Fruit fly (Drosophila melanogaster) whole organism, embryonic: Measurements from ENCODE around the gene anchor.

Experiments used
- Antp ChIP-seq: fragments of 200-800 bp; sonication (Bioruptor generic); optimal IDR thresholded peaks from 3 replicates; lab custom pipeline; 2016; ENCODE audit warnings: missing biosample characterization, missing genetic modification characterization
- CG10147 ChIP-seq: fragments of 200-800 bp; sonication (Bioruptor generic); optimal IDR thresholded peaks from 2 replicates; lab custom pipeline; 2019; ENCODE audit warnings: missing biosample characterization, mild to moderate bottlenecking, missing genetic modification characterization, moderate library complexity
- CG11504 ChIP-seq: fragments of 200-800 bp; sonication (Bioruptor generic); optimal IDR thresholded peaks from 3 replicates; lab custom pipeline; 2019; ENCODE audit warnings: missing biosample characterization, mild to moderate bottlenecking, missing genetic modification characterization, moderate library complexity
- CG12236 ChIP-seq: fragments of 200-800 bp; sonication (Bioruptor generic); optimal IDR thresholded peaks from 2 replicates; lab custom pipeline; 2016; ENCODE audit warnings: missing biosample characterization, missing genetic modification characterization
- CG14441 ChIP-seq: fragments of 200-800 bp; sonication (Bioruptor generic); IDR thresholded peaks from 2 replicates; pipeline ENCODE4 v1.3.6; 2022; ENCODE audit warnings: missing biosample characterization, missing genetic modification characterization
- CG16813 ChIP-seq: fragments of 200-800 bp; sonication (Bioruptor generic); IDR thresholded peaks from 3 replicates; pipeline ENCODE4 v1.3.6; 2022; ENCODE audit warnings: missing biosample characterization, missing genetic modification characterization; ENCODE audit not compliant: partially characterized antibody
- CG16863 ChIP-seq: fragments of 200-800 bp; sonication (Bioruptor generic); optimal IDR thresholded peaks from 3 replicates; lab custom pipeline; 2016; ENCODE audit warnings: missing biosample characterization, missing genetic modification characterization
- CG18619 ChIP-seq: fragments of 200-800 bp; sonication (Bioruptor generic); optimal IDR thresholded peaks from 3 replicates; lab custom pipeline; 2017; ENCODE audit warnings: missing biosample characterization, mild to moderate bottlenecking, missing genetic modification characterization
- CG18764 ChIP-seq: fragments of 200-800 bp; sonication (Bioruptor generic); optimal IDR thresholded peaks from 3 replicates; lab custom pipeline; 2016; ENCODE audit warnings: missing biosample characterization, missing genetic modification characterization
- CG31441 ChIP-seq: fragments of 200-800 bp; sonication (Bioruptor generic); IDR thresholded peaks from 2 replicates; pipeline ENCODE4 v1.3.6; 2022; ENCODE audit warnings: missing biosample characterization, missing genetic modification characterization
- CG3163 ChIP-seq: fragments of 200-800 bp; sonication (Bioruptor generic); optimal IDR thresholded peaks from 3 replicates; lab custom pipeline; 2016; ENCODE audit warnings: missing biosample characterization, missing genetic modification characterization
- CG32772 ChIP-seq: fragments of 200-800 bp; sonication (Bioruptor generic); IDR thresholded peaks from 2 replicates; pipeline ENCODE4 v1.3.6; 2022; ENCODE audit warnings: missing biosample characterization, missing genetic modification characterization
- CG3847 ChIP-seq: fragments of 200-800 bp; sonication (Bioruptor generic); IDR thresholded peaks from 2 replicates; pipeline ENCODE4 v1.3.6; 2022; ENCODE audit warnings: missing biosample characterization, missing genetic modification characterization
- CG6813 ChIP-seq: fragments of 200-800 bp; sonication (Bioruptor generic); optimal IDR thresholded peaks from 2 replicates; lab custom pipeline; 2017; ENCODE audit warnings: missing biosample characterization, missing genetic modification characterization, mild to moderate bottlenecking, moderate library complexity, missing genetic modification reagents
- CG7786 ChIP-seq: fragments of 200-800 bp; sonication (Bioruptor generic); optimal IDR thresholded peaks from 2 replicates; lab custom pipeline; 2016; ENCODE audit warnings: missing biosample characterization, missing genetic modification characterization
- CG7963 ChIP-seq: fragments of 200-800 bp; sonication (Bioruptor generic); IDR thresholded peaks from 3 replicates; pipeline ENCODE4 v1.3.6; 2022; ENCODE audit warnings: missing biosample characterization, missing genetic modification characterization; ENCODE audit not compliant: partially characterized antibody
- CG8388 ChIP-seq: fragments of 200-800 bp; sonication (Bioruptor generic); optimal IDR thresholded peaks from 2 replicates; lab custom pipeline; 2019; ENCODE audit warnings: missing biosample characterization, mild to moderate bottlenecking, missing genetic modification characterization, moderate library complexity
- CG9437 ChIP-seq: fragments of 200-800 bp; sonication (Bioruptor generic); optimal IDR thresholded peaks from 2 replicates; lab custom pipeline; 2018; ENCODE audit warnings: missing biosample characterization, mild to moderate bottlenecking, missing genetic modification characterization
- CG9797 ChIP-seq: fragments of 200-800 bp; sonication (Bioruptor generic); optimal IDR thresholded peaks from 3 replicates; lab custom pipeline; 2018; ENCODE audit warnings: missing biosample characterization, mild to moderate bottlenecking, missing genetic modification characterization
- Doc2 ChIP-seq: fragments of 200-800 bp; sonication (Bioruptor generic); IDR thresholded peaks from 2 replicates; pipeline ENCODE4 v1.3.6; 2022; ENCODE audit warnings: missing biosample characterization, missing genetic modification characterization
- Fer1 ChIP-seq: fragments of 200-800 bp; sonication (Bioruptor generic); optimal IDR thresholded peaks from 2 replicates; lab custom pipeline; 2017; ENCODE audit warnings: missing biosample characterization, mild to moderate bottlenecking, missing genetic modification characterization
- Fer2 ChIP-seq: fragments of 200-800 bp; sonication (Bioruptor generic); optimal IDR thresholded peaks from 2 replicates; lab custom pipeline; 2018; ENCODE audit warnings: missing biosample characterization, mild to moderate bottlenecking, missing genetic modification characterization, moderate library complexity
- H2.0 ChIP-seq: fragments of 200-800 bp; sonication (Bioruptor generic); IDR thresholded peaks from 2 replicates; pipeline ENCODE4 v1.3.6; 2022; ENCODE audit warnings: missing biosample characterization, missing genetic modification characterization
- Mes4 ChIP-seq: fragments of 200-800 bp; sonication (Bioruptor generic); optimal IDR thresholded peaks from 2 replicates; lab custom pipeline; 2016; ENCODE audit warnings: missing biosample characterization, missing genetic modification characterization
- Opbp ChIP-seq: fragments of 200-800 bp; sonication (Bioruptor generic); IDR thresholded peaks from 3 replicates; pipeline ENCODE4 v1.3.6; 2022; ENCODE audit warnings: missing biosample characterization, missing genetic modification characterization; ENCODE audit not compliant: partially characterized antibody
- Optix ChIP-seq: fragments of 200-800 bp; sonication (Bioruptor generic); IDR thresholded peaks from 3 replicates; pipeline ENCODE4 v1.3.6; 2022; ENCODE audit warnings: missing biosample characterization, missing genetic modification characterization
- Sox100B ChIP-seq: fragments of 200-800 bp; sonication (Bioruptor generic); optimal IDR thresholded peaks from 3 replicates; lab custom pipeline; 2018; ENCODE audit warnings: missing biosample characterization, mild to moderate bottlenecking, missing genetic modification characterization
- Ssrp ChIP-seq: fragments of 200-800 bp; sonication (Bioruptor generic); optimal IDR thresholded peaks from 2 replicates; lab custom pipeline; 2018; ENCODE audit warnings: missing biosample characterization, mild to moderate bottlenecking, missing genetic modification characterization, moderate library complexity
- Usf ChIP-seq: fragments of 200-800 bp; sonication (Bioruptor generic); optimal IDR thresholded peaks from 2 replicates; lab custom pipeline; 2017; ENCODE audit warnings: missing genotype, missing biosample characterization, missing genetic modification characterization
- chinmo ChIP-seq: fragments of 200-800 bp; sonication (Bioruptor generic); IDR thresholded peaks from 4 replicates; pipeline ENCODE4 v1.3.6; 2022; ENCODE audit warnings: missing biosample characterization, missing genetic modification characterization; ENCODE audit not compliant: partially characterized antibody
- ci ChIP-seq: fragments of 200-800 bp; sonication (Bioruptor generic); IDR thresholded peaks from 3 replicates; pipeline ENCODE4 v1.3.6; 2022; ENCODE audit warnings: missing biosample characterization, missing genetic modification characterization
- gce ChIP-seq: fragments of 200-800 bp; sonication (Bioruptor generic); IDR thresholded peaks from 3 replicates; pipeline ENCODE4 v1.3.6; 2022; ENCODE audit warnings: missing biosample characterization, missing genetic modification characterization
- gcm ChIP-seq: fragments of 200-800 bp; sonication (Bioruptor generic); optimal IDR thresholded peaks from 2 replicates; lab custom pipeline; 2019; ENCODE audit warnings: missing biosample characterization, mild to moderate bottlenecking, missing genetic modification characterization, moderate library complexity
- grau ChIP-seq: fragments of 200-800 bp; optimal IDR thresholded peaks from 3 replicates; lab custom pipeline; 2019; ENCODE audit warnings: missing biosample characterization, mild to moderate bottlenecking, missing genetic modification characterization, moderate library complexity
- ham ChIP-seq: fragments of 200-800 bp; sonication (Bioruptor generic); IDR thresholded peaks from 2 replicates; pipeline ENCODE4 v1.3.6; 2022; ENCODE audit warnings: missing biosample characterization, missing genetic modification characterization
- hb ChIP-seq: fragments of 200-800 bp; sonication (Bioruptor generic); IDR thresholded peaks from 3 replicates; pipeline ENCODE4 v1.3.6; 2022; ENCODE audit warnings: missing biosample characterization, missing genetic modification characterization; ENCODE audit not compliant: partially characterized antibody
- kay ChIP-seq: fragments of 200-800 bp; sonication (Bioruptor generic); optimal IDR thresholded peaks from 2 replicates; lab custom pipeline; 2016; ENCODE audit warnings: missing biosample characterization, missing genetic modification characterization
- knrl ChIP-seq: fragments of 200-800 bp; sonication (Bioruptor generic); IDR thresholded peaks from 3 replicates; pipeline ENCODE4 v1.3.6; 2022; ENCODE audit warnings: missing biosample characterization, missing genetic modification characterization; ENCODE audit not compliant: partially characterized antibody
- lab ChIP-seq: fragments of 200-800 bp; sonication (Bioruptor generic); optimal IDR thresholded peaks from 3 replicates; lab custom pipeline; 2017; ENCODE audit warnings: missing biosample characterization, missing genetic modification characterization, mild to moderate bottlenecking, moderate library complexity, missing genetic modification reagents
- lola ChIP-seq, 3 experiments: fragments of >200 bp in 2 of 3; fragments of 200-800 bp in 1 of 3; sonication (Bioruptor generic) in 1 of 3; optimal IDR thresholded peaks; 2 replicates each; lab custom pipeline; 2017 to 2019; ENCODE audit warnings: missing biosample characterization in 3 of 3, missing genetic modification characterization in 3 of 3, mild to moderate bottlenecking in 1 of 3, moderate library complexity in 1 of 3
- phol ChIP-seq: fragments of 200-800 bp; sonication (Bioruptor generic); optimal IDR thresholded peaks from 3 replicates; lab custom pipeline; 2018; ENCODE audit warnings: missing biosample characterization, mild to moderate bottlenecking, missing genetic modification characterization, moderate library complexity
- run ChIP-seq: fragments of 200-800 bp; sonication (Bioruptor generic); optimal IDR thresholded peaks from 3 replicates; lab custom pipeline; 2018; ENCODE audit warnings: missing biosample characterization, mild to moderate bottlenecking, missing genetic modification characterization
- sens-2 ChIP-seq: fragments of 200-800 bp; sonication (Bioruptor generic); IDR thresholded peaks from 2 replicates; pipeline ENCODE4 v1.3.6; 2022; ENCODE audit warnings: missing biosample characterization, missing genetic modification characterization
- shn ChIP-seq: fragments of 200-800 bp; sonication (Bioruptor generic); optimal IDR thresholded peaks from 3 replicates; lab custom pipeline; 2016; ENCODE audit warnings: missing biosample characterization, missing genetic modification characterization
- slbo ChIP-seq: fragments of 200-800 bp; sonication (Bioruptor generic); IDR thresholded peaks from 2 replicates; pipeline ENCODE4 v1.3.6; 2022; ENCODE audit warnings: missing biosample characterization, missing genetic modification characterization
- sqz ChIP-seq: fragments of 200-800 bp; sonication (Bioruptor generic); optimal IDR thresholded peaks from 3 replicates; lab custom pipeline; 2018; ENCODE audit warnings: missing biosample characterization, mild to moderate bottlenecking, missing genetic modification characterization
- trh ChIP-seq: fragments of 200-800 bp; sonication (Bioruptor generic); optimal IDR thresholded peaks from 2 replicates; lab custom pipeline; 2016; ENCODE audit warnings: missing biosample characterization, missing genetic modification characterization

Gene anchor

DNA sequence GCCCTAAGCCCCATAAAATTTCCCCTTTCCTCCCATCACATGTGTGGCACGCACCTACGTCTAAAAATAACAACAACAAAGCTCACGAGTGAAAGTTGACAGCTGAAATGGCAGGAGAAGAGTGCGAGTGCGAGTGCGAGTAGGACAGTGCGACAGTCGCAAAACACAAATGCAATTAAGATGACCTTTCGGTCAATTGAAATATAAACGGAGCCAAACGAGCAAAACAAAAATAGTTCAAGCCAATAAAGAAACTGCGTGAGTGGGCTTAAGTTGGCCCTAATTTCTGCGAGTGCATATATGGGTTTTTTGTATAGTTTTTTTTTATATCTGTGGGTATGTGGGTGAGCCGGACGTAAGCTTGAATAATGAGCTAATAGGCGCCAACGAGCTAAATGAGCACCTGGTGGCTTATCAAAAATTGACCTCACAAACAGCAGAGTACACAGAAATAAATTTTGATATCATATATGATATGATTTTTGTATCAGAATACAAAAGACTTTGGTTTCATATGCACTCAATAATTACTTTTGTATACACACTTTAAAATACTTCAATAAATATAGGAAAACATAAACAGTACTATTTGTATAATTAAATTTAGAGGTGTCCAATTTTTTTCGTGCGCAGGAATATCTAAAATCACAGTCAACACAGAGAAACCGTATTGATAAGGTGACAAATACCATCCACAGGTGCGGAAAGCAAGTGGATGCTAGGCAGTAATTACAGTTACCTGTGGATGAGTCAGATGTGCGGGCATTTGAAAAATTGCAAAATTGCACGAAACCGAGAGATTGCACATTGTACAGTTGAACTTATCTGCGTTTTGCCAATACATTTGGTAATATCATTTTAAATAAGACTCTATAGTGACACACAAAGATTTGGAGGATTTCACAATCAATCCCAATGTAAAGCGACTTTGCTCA, 30.4 kb downstream of the anchor start (continued):
- TF ChIP-seq grau (tag; lab: Kevin White, UChicago) (peak; percentile 49), trh (GFP tag; lab: Kevin White, UChicago) (no peak), CG10147 (GFP tag; lab: Kevin White, UChicago) (no peak), lola (GFP tag; optimal IDR thresholded peaks at IDR 0.05; lab: Kevin White, UChicago) (no peak), CG9437 (GFP tag; lab: Kevin White, UChicago) (peak; percentile 26), Optix (GFP tag; lab: Robert Waterston, UW) (no peak), sens-2 (GFP tag; lab: Robert Waterston, UW) (peak; percentile 58; the same call in 1 of the 2 replicates), CG7786 (GFP tag; lab: Kevin White, UChicago) (no peak), Antp (GFP tag; lab: Kevin White, UChicago) (no peak), ci (GFP tag; lab: Robert Waterston, UW) (peak; percentile 81; the same call in 2 of the 3 replicates), CG14441 (GFP tag; lab: Robert Waterston, UW) (peak; percentile 38; the same call in 1 of the 2 replicates), CG11504 (tag; lab: Kevin White, UChicago) (peak; percentile 43), gce (no peak), CG12236 (no peak), CG31441 (GFP tag; lab: Robert Waterston, UW) (peak; percentile 42; the same call in 1 of the 2 replicates), CG16863 (GFP tag; lab: Kevin White, UChicago) (no peak), chinmo (GFP tag; lab: Robert Waterston, UW) (no peak), Ssrp (tag; lab: Kevin White, UChicago) (peak; percentile 23), CG16813 (GFP tag; lab: Robert Waterston, UW) (no peak), Usf (GFP tag; lab: Kevin White, UChicago) (no peak), Sox100B (GFP tag; lab: Kevin White, UChicago) (no peak), kay (GFP tag; lab: Kevin White, UChicago) (no peak), hb (GFP tag; lab: Robert Waterston, UW) (no peak), slbo (GFP tag; lab: Robert Waterston, UW) (0 out of 2 replicates have a peak, but pooled peaks have one; percentile 13), CG6813 (GFP tag; lab: Kevin White, UChicago) (no peak), CG7963 (GFP tag; lab: Robert Waterston, UW) (no peak), Doc2 (no peak), CG8388 (GFP tag; lab: Kevin White, UChicago) (peak; percentile 12), sqz (GFP tag; lab: Kevin White, UChicago) (peak; percentile 90), phol (peak; percentile 27), lab (peak; percentile 78), run (tag; lab: Kevin White, UChicago) (no peak), Mes4 (GFP tag; lab: Kevin White, UChicago) (no peak), gcm (GFP tag; lab: Kevin White, UChicago) (no peak), shn (GFP tag; lab: Kevin White, UChicago) (no peak), CG9797 (GFP tag; lab: Kevin White, UChicago) (no peak), Fer1 (GFP tag; lab: Kevin White, UChicago) (peak; percentile 27), CG18619 (no peak), CG32772 (GFP tag; lab: Robert Waterston, UW) (no peak; the same call in 1 of the 2 replicates), ham (GFP tag; lab: Robert Waterston, UW) (no peak), Fer2 (no peak), CG18764 (no peak), CG3847 (GFP tag; lab: Robert Waterston, UW) (no peak), Opbp (GFP tag; lab: Robert Waterston, UW) (no peak), knrl (GFP tag; lab: Robert Waterston, UW) (no peak), CG3163 (no peak), H2.0 (GFP tag; lab: Robert Waterston, UW) (0 out of 2 replicates have a peak, but pooled peaks have one; percentile 23)
